Fruit fly (Drosophila melanogaster) whole organism, prepupa: ENCODE data around the gene PAPLA1.

Source experiments
- Blimp-1 ChIP-seq: fragments of 200-800 bp; sonication (Bioruptor generic); optimal IDR thresholded peaks from 3 replicates; lab custom pipeline; 2017; ENCODE audit warnings: missing biosample characterization, missing genetic modification characterization, mild to moderate bottlenecking, moderate library complexity, missing genetic modification reagents
- CG10631 ChIP-seq: fragments of 200-800 bp; sonication (Bioruptor generic); optimal IDR thresholded peaks from 2 replicates; lab custom pipeline; 2016; ENCODE audit warnings: missing biosample characterization, missing genetic modification characterization
- CG11294 ChIP-seq: fragments of 200-800 bp; sonication (Bioruptor generic); IDR thresholded peaks from 2 replicates; pipeline ENCODE4 v1.3.6; 2022; ENCODE audit warnings: missing biosample characterization, missing genetic modification characterization
- CG11762 ChIP-seq: fragments of 200-800 bp; sonication (Bioruptor generic); optimal IDR thresholded peaks from 3 replicates; lab custom pipeline; 2016; ENCODE audit warnings: missing biosample characterization, missing genetic modification characterization; ENCODE audit not compliant: insufficient read depth
- CG11902 ChIP-seq: fragments of 200-800 bp; sonication (Bioruptor generic); optimal IDR thresholded peaks from 3 replicates; lab custom pipeline; 2016; ENCODE audit warnings: missing biosample characterization, missing genetic modification characterization
- CG1621 ChIP-seq: fragments of 200-800 bp; sonication (Bioruptor generic); optimal IDR thresholded peaks from 3 replicates; lab custom pipeline; 2018; ENCODE audit warnings: missing biosample characterization, mild to moderate bottlenecking, missing genetic modification characterization
- CG16779 ChIP-seq: fragments of 200-800 bp; sonication (Bioruptor generic); optimal IDR thresholded peaks from 3 replicates; lab custom pipeline; 2017; ENCODE audit warnings: missing biosample characterization, mild to moderate bottlenecking, missing genetic modification characterization
- CG3032 ChIP-seq: fragments of 200-800 bp; optimal IDR thresholded peaks from 2 replicates; lab custom pipeline; 2019; ENCODE audit warnings: missing biosample characterization, mild to moderate bottlenecking, missing genetic modification characterization, moderate library complexity
- CG31627 ChIP-seq: fragments of 200-800 bp; sonication (Bioruptor generic); optimal IDR thresholded peaks from 3 replicates; lab custom pipeline; 2016; ENCODE audit warnings: missing biosample characterization, missing genetic modification characterization
- CG32006 ChIP-seq: fragments of 200-800 bp; sonication (Bioruptor generic); optimal IDR thresholded peaks from 3 replicates; lab custom pipeline; 2017; ENCODE audit warnings: missing biosample characterization, mild to moderate bottlenecking, missing genetic modification characterization
- CG34406 ChIP-seq: fragments of 200-800 bp; sonication (Bioruptor generic); optimal IDR thresholded peaks from 3 replicates; lab custom pipeline; 2016; ENCODE audit warnings: missing biosample characterization, missing genetic modification characterization
- CG3919 ChIP-seq: fragments of 200-800 bp; sonication (Bioruptor generic); optimal IDR thresholded peaks from 3 replicates; lab custom pipeline; 2016; ENCODE audit warnings: missing biosample characterization, missing genetic modification characterization
- CG4318 ChIP-seq: fragments of 200-800 bp; sonication (Bioruptor generic); optimal IDR thresholded peaks from 3 replicates; lab custom pipeline; 2017; ENCODE audit warnings: missing biosample characterization, mild to moderate bottlenecking, missing genetic modification characterization
- CG6808 ChIP-seq: fragments of 200-800 bp; sonication (Bioruptor generic); optimal IDR thresholded peaks from 3 replicates; lab custom pipeline; 2017; ENCODE audit warnings: missing biosample characterization, missing genetic modification characterization, mild to moderate bottlenecking, moderate library complexity, missing genetic modification reagents
- CG6854 ChIP-seq: fragments of 200-800 bp; sonication (Bioruptor generic); optimal IDR thresholded peaks from 2 replicates; lab custom pipeline; 2017; ENCODE audit warnings: missing biosample characterization, mild to moderate bottlenecking, missing genetic modification characterization
- CG7368 ChIP-seq: fragments of 200-800 bp; sonication (Bioruptor generic); optimal IDR thresholded peaks from 3 replicates; lab custom pipeline; 2016; ENCODE audit warnings: missing biosample characterization, missing genetic modification characterization
- CG8119 ChIP-seq: fragments of 200-800 bp; sonication (Bioruptor generic); IDR thresholded peaks from 3 replicates; pipeline ENCODE4 v1.3.6; 2022; ENCODE audit warnings: missing biosample characterization, missing genetic modification characterization
- CG8319 ChIP-seq: fragments of 200-800 bp; sonication (Bioruptor generic); optimal IDR thresholded peaks from 3 replicates; lab custom pipeline; 2016; ENCODE audit warnings: missing biosample characterization, missing genetic modification characterization
- CG8632 ChIP-seq: fragments of 200-800 bp; sonication (Bioruptor generic); optimal IDR thresholded peaks from 3 replicates; lab custom pipeline; 2016; ENCODE audit warnings: missing biosample characterization, missing genetic modification characterization
- CG9139 ChIP-seq: fragments of 200-800 bp; sonication (Bioruptor generic); optimal IDR thresholded peaks from 3 replicates; lab custom pipeline; 2017; ENCODE audit warnings: missing biosample characterization, mild to moderate bottlenecking, missing genetic modification characterization
- Eip75B ChIP-seq: fragments of 200-800 bp; sonication (Bioruptor generic); optimal IDR thresholded peaks from 3 replicates; lab custom pipeline; 2016; ENCODE audit warnings: missing biosample characterization, missing genetic modification characterization
- Eip78C ChIP-seq: fragments of 200-800 bp; sonication (Bioruptor generic); peaks from one replicate; lab custom pipeline; 2016; ENCODE audit warnings: missing biosample characterization, missing genetic modification characterization
- Gug ChIP-seq: fragments of 200-800 bp; sonication (Bioruptor generic); IDR thresholded peaks from 2 replicates; pipeline ENCODE4 v1.3.6; 2022; ENCODE audit warnings: missing biosample characterization, missing genetic modification characterization
- Hr38 ChIP-seq: sonication (Bioruptor generic); optimal IDR thresholded peaks from 2 replicates; lab custom pipeline; 2016; ENCODE audit warnings: missing biosample characterization, missing genetic modification characterization
- Met ChIP-seq: fragments of 200-800 bp; sonication (Bioruptor generic); optimal IDR thresholded peaks from 3 replicates; lab custom pipeline; 2016; ENCODE audit warnings: missing biosample characterization, missing genetic modification characterization
- Smox ChIP-seq: fragments of 200-800 bp; sonication (Bioruptor generic); optimal IDR thresholded peaks from 3 replicates; lab custom pipeline; 2016; ENCODE audit warnings: missing biosample characterization, missing genetic modification characterization
- Sox102F ChIP-seq: fragments of 200-800 bp; sonication (Bioruptor generic); optimal IDR thresholded peaks from 2 replicates; lab custom pipeline; 2016; ENCODE audit warnings: missing biosample characterization, mild to moderate bottlenecking, missing genetic modification characterization
- acj6 ChIP-seq: fragments of 200-800 bp; sonication (Bioruptor generic); optimal IDR thresholded peaks from 3 replicates; lab custom pipeline; 2016; ENCODE audit warnings: missing biosample characterization, missing genetic modification characterization
- cyc ChIP-seq: fragments of 200-800 bp; sonication (Bioruptor generic); optimal IDR thresholded peaks from 3 replicates; lab custom pipeline; 2016; ENCODE audit warnings: missing biosample characterization, missing genetic modification characterization
- dac ChIP-seq: fragments of 200-800 bp; sonication (Bioruptor generic); optimal IDR thresholded peaks from 2 replicates; lab custom pipeline; 2017; ENCODE audit warnings: missing biosample characterization, mild to moderate bottlenecking, missing genetic modification characterization
- eg ChIP-seq: fragments of 200-800 bp; sonication (Bioruptor generic); IDR thresholded peaks from 3 replicates; pipeline ENCODE4 v1.3.6; 2022; ENCODE audit warnings: missing biosample characterization, missing genetic modification characterization
- esn ChIP-seq: fragments of 200-800 bp; sonication (Bioruptor generic); optimal IDR thresholded peaks from 2 replicates; lab custom pipeline; 2016; ENCODE audit warnings: missing biosample characterization, mild to moderate bottlenecking, missing genetic modification characterization, moderate library complexity
- fd59A ChIP-seq: fragments of 200-800 bp; sonication (Bioruptor generic); optimal IDR thresholded peaks from 2 replicates; lab custom pipeline; 2017; ENCODE audit warnings: missing biosample characterization, mild to moderate bottlenecking, missing genetic modification characterization, missing genetic modification reagents
- fd85E ChIP-seq: fragments of 200-800 bp; sonication (Bioruptor generic); optimal IDR thresholded peaks from 3 replicates; lab custom pipeline; 2016; ENCODE audit warnings: missing biosample characterization, missing genetic modification characterization
- fkh ChIP-seq: fragments of 200-800 bp; sonication (Bioruptor generic); optimal IDR thresholded peaks from 3 replicates; lab custom pipeline; 2017; ENCODE audit warnings: missing biosample characterization, mild to moderate bottlenecking, missing genetic modification characterization, moderate library complexity
- net ChIP-seq: fragments of 200-800 bp; sonication (Bioruptor generic); optimal IDR thresholded peaks from 3 replicates; lab custom pipeline; 2016; ENCODE audit warnings: missing biosample characterization, missing genetic modification characterization
- spab ChIP-seq: fragments of 200-800 bp; sonication (Bioruptor generic); optimal IDR thresholded peaks from 2 replicates; lab custom pipeline; 2017; ENCODE audit warnings: missing biosample characterization, mild to moderate bottlenecking, missing genetic modification characterization, missing genetic modification reagents
- ss ChIP-seq, 2 experiments: fragments of 200-800 bp; sonication (Bioruptor generic); optimal IDR thresholded peaks; 2 replicates in 1 of 2; 3 replicates in 1 of 2; lab custom pipeline; 2017 to 2018; ENCODE audit warnings: mild to moderate bottlenecking in 2 of 2, missing biosample characterization in 2 of 2, missing genetic modification characterization in 2 of 2, moderate library complexity in 1 of 2
- svp ChIP-seq: fragments of 200-800 bp; sonication (Bioruptor generic); peaks from one replicate; lab custom pipeline; 2016; ENCODE audit warnings: missing biosample characterization, missing genetic modification characterization
- vri ChIP-seq: fragments of 200-800 bp; sonication (Bioruptor generic); optimal IDR thresholded peaks from 3 replicates; lab custom pipeline; 2016; ENCODE audit warnings: missing biosample characterization, mild to moderate bottlenecking, missing genetic modification characterization

PAPLA1 gene

DNA sequence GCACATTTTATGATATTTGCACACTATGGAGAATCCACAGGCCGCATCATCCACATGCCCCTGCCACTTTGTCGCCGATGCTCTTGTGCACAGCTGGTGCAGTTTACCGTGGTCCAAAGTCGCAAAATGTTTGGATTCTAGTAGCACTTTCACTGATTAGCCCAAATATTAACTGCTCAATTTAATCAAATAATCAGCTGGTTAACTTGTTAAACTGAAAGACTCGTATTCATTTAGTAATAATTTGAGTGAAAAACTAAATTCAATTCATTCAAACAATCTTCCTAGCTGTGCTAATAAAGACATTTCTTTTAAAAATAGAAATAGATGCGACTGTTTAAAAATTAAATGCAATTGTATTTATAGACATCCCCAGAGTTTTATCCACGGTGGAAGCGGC lies 8.6 kb upstream of the PAPLA1 start (continued):
- TF ChIP-seq spab (GFP tag; lab: Kevin White, UChicago) = no peak
- TF ChIP-seq CG9139 (GFP tag; lab: Kevin White, UChicago) = no peak
- TF ChIP-seq CG11902 (GFP tag; lab: Kevin White, UChicago) = no peak
- peak; percentile 49; the same call in 2 of the 3 replicates for TF ChIP-seq eg

DNA sequence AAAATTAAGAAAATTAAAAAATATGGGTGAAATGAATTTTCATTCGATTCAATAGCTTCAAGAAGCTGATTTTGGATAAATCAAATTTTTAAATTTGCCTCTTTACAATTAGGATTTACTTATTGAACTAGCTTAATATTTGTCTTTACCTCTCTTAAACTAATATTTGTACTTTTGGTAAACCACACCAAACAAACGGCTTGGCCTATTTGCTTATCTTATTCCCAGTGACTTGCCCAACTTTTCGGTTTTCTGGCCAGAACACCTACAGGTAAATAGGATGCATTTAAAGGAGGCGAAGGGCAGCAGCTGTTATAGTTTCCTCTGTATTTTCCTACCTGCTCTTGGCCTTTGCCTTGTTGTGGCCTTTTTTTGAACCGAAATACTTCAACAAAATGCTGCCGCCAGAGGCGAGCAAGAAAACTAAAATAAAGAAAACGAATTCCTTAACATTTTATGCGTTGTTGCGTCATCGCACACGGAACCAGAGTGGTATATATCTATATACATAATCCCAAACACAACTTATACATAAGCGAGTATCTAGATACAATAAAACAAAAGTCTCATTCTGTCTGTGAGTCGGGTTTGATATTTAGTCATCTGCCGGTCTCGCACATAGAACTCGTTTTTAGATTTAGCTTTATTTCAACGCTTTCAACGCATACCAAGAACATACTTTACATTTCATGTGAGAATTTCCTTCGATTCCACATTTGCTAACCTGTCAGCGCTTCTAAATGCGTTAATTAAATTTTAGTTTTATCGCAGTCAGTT lies 6.5 kb upstream of the PAPLA1 start:
- TF ChIP-seq Hr38 (GFP tag; lab: Kevin White, UChicago) = no peak
- TF ChIP-seq fkh (GFP tag; lab: Kevin White, UChicago) = peak; percentile 57
- no peak for TF ChIP-seq Met (GFP tag; lab: Kevin White, UChicago)
- TF ChIP-seq Eip78C (GFP tag; lab: Kevin White, UChicago) = peak; percentile 2
- no peak for TF ChIP-seq fd85E (GFP tag; lab: Kevin White, UChicago)

- TF ChIP-seq fd85E (GFP tag; lab: Kevin White, UChicago) (no peak), eg (no peak), ss (GFP tag; optimal IDR thresholded peaks at IDR 0.05; lab: Kevin White, UChicago) (no peak), net (GFP tag; lab: Kevin White, UChicago) (no peak), fkh (GFP tag; lab: Kevin White, UChicago) (peak; percentile 63), svp (GFP tag; lab: Kevin White, UChicago) (peak; percentile 64), CG8632 (GFP tag; lab: Kevin White, UChicago) (no peak), CG9139 (GFP tag; lab: Kevin White, UChicago) (no peak), acj6 (GFP tag; lab: Kevin White, UChicago) (no peak), vri (GFP tag; lab: Kevin White, UChicago) (peak; percentile 49), CG6854 (GFP tag; lab: Kevin White, UChicago) (no peak), esn (GFP tag; lab: Kevin White, UChicago) (peak; percentile 43), CG11762 (GFP tag; lab: Kevin White, UChicago) (no peak), CG11294 (no peak), CG6808 (no peak), CG3032 (no peak), CG3919 (GFP tag; lab: Kevin White, UChicago) (no peak), CG31627 (GFP tag; lab: Kevin White, UChicago) (no peak), CG8319 (no peak), CG32006 (GFP tag; lab: Kevin White, UChicago) (no peak), Met (GFP tag; lab: Kevin White, UChicago) (peak; percentile 32), fd59A (GFP tag; lab: Kevin White, UChicago) (no peak), CG1621 (tag; lab: Kevin White, UChicago) (no peak), Sox102F (GFP tag; lab: Kevin White, UChicago) (peak; percentile 43), Eip75B (GFP tag; lab: Kevin White, UChicago) (no peak), Blimp-1 (peak; percentile 11), dac (GFP tag; lab: Kevin White, UChicago) (no peak), CG7368 (GFP tag; lab: Kevin White, UChicago) (no peak), CG16779 (tag; lab: Kevin White, UChicago) (no peak), CG8119 (GFP tag; lab: Robert Waterston, UW) (no peak), CG4318 (GFP tag; lab: Kevin White, UChicago) (no peak), Gug (no peak), cyc (GFP tag; lab: Kevin White, UChicago) (no peak), Smox (peak; percentile 45), CG10631 (GFP tag; lab: Kevin White, UChicago) (no peak), CG34406 (GFP tag; lab: Kevin White, UChicago) (no peak)
These were observed 4.8 kb upstream of the PAPLA1 start for dm6 chr2L:8164219-8164618.
